Fruit fly (Drosophila melanogaster): ENCODE measurements around the gene wapl.

The wapl gene

DNA sequence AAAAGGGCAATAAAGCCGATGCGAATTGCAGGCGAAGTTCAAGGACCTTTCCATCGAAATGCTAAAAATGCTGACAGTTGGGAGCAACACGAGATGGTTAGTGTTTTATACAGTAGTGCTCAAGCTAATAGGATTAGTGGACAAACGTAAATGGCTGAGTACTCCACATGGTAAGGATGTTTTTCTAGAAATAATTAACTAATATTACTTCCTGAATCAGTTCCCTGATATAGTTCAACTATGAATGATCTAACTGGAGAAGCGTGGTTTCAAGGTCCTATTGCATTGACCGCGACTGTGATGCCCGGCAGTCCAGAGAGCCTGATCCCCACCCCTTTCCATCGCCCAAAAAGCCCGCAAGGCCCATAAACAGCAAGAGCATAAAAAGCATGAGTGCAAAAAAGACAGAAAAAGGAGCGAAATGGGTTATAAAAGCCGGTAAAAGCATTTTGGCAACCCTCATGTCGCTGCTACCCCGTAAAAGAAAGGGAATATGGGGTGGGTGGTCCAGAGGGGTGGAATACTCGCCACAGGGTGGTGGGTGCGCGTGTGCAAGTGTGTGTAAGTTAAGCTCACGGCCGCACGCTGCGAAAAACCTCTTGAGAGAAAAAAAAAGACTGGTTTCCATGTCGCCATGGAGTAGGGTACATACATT, 24.4 kb downstream of the wapl start:
- TF ChIP-seq EcR (GFP tag; optimal IDR thresholded peaks at IDR 0.05) (no peak), usp (GFP tag; optimal IDR thresholded peaks at IDR 0.05) (no peak), pan (optimal IDR thresholded peaks at IDR 0.05) (no peak), psq (optimal IDR thresholded peaks at IDR 0.05) (no peak), CG8478 (optimal IDR thresholded peaks at IDR 0.05) (no peak), Dll (optimal IDR thresholded peaks at IDR 0.05) (no peak)

DNA sequence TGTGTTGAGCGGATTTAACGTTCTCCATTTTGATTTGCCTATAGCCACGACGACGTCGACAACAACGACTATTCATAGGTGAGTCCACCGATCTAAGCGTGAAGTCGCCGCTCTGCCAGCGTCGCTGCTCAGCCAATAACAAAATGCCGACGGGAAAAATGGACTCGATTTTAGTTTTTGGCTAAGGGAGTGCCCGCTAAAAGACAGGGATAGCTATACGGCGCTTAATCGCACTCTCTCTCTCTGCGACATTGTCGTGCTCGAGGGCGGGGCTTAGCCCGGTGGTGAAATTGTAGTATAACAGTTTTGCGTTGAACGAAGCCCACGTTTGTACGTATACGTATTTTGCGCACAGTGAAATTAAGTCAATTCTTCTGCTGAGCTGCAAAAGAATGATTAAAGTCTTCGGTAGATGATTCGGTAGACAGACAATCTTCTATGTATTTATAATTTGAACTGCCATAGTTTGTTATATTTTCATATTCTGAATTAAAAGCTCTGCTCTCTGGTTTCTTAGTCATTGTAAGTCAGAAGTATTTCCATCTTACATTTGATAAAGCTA, 33.2 kb downstream of the wapl start:
- peak; percentile 10 for TF ChIP-seq CG8478 (optimal IDR thresholded peaks at IDR 0.05)
- no peak for TF ChIP-seq pan (optimal IDR thresholded peaks at IDR 0.05)
- no peak for TF ChIP-seq usp (GFP tag; optimal IDR thresholded peaks at IDR 0.05)
- TF ChIP-seq EcR (GFP tag; optimal IDR thresholded peaks at IDR 0.05) = no peak

DNA sequence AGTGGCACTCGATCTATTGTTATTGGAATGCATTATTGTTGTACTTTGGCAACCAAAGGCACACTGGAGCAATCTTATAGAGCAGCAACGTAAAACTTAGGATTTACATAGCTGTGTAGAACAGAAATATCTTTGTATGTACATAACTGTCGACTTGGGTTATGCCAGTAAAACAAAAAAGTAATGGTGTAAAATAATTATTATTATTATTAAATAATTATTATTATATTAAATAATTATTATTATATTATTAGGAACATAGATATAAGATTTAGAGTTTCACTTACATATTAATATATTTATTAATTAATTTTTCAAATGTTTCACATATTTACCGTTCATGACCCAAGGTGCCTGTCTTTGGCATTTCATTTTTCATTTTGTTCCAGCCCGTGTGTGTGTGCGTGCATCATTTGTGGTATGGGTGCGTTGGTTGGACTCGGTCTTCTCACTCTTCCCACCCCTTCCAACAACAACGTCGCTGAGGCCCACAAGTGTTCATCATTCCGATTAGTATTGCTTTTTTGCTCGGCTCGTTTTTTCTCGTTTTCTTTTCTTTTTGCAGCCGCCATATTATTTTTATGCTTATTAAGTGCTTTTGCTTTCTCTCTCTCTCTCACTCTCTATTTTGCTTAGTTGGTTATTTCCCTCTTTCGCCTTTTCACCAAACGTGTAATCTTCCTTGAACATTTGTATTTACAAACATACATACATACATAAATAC, 34.7 kb downstream of the wapl start:
- TF ChIP-seq usp (GFP tag; optimal IDR thresholded peaks at IDR 0.05) = no peak

DNA sequence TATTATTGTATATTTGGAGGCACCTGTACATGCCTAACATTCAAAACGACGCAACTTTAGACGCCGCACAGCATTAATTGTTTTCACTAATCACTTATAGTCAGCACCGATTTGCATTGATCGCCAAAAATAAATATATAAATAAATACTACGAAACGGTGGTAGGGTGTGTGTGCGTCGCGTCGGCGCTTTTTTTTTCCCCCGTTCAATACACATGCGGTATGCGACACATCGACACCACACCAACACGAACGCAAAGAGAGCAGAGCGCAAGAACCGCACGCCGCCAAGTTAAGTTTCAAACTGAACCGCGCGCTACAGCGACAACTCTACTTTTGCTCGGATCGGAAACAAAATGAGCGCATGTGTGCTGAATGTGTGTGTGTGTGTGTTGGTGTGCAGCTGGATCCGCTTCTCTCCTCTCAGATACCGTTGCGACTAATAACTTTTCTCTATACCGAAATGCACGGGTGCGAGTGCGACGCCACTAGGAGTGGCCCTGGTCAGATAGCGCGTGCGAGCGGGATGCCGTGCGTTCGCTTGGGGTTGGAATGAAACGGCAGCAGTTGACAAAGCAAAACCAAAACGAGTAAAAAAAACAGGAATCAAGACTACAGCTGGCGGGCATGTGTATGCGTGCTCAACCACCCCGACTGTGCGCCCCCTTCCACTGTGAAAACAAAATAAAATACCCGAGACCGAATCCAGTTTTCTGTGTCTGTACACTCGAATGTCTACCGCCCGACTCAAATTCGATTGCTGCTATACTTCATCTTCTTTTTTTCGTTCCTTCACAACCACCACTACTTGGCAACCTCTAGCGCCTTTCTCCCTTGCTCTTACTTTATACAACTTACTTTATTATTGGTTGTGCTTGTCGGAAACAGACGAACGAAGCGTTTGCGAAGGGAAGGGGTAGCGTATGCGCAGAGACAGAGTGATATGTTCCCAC, 35.5 kb downstream of the wapl start, which contains the start of gene ph-d:
Gene ph-d (minus strand): TSS at position 274 of the 952 bp plus-strand sequence.
- no peak for TF ChIP-seq psq (optimal IDR thresholded peaks at IDR 0.05)
- TF ChIP-seq pan (optimal IDR thresholded peaks at IDR 0.05) = no peak
- TF ChIP-seq Dll (optimal IDR thresholded peaks at IDR 0.05) = peak; percentile 18
- peak in 1 of 2 experiments; percentile 43 for TF ChIP-seq EcR (GFP tag; optimal IDR thresholded peaks at IDR 0.05)
- TF ChIP-seq usp (GFP tag; optimal IDR thresholded peaks at IDR 0.05) = no peak
- TF ChIP-seq CG8478 (optimal IDR thresholded peaks at IDR 0.05) = peak; percentile 94

DNA sequence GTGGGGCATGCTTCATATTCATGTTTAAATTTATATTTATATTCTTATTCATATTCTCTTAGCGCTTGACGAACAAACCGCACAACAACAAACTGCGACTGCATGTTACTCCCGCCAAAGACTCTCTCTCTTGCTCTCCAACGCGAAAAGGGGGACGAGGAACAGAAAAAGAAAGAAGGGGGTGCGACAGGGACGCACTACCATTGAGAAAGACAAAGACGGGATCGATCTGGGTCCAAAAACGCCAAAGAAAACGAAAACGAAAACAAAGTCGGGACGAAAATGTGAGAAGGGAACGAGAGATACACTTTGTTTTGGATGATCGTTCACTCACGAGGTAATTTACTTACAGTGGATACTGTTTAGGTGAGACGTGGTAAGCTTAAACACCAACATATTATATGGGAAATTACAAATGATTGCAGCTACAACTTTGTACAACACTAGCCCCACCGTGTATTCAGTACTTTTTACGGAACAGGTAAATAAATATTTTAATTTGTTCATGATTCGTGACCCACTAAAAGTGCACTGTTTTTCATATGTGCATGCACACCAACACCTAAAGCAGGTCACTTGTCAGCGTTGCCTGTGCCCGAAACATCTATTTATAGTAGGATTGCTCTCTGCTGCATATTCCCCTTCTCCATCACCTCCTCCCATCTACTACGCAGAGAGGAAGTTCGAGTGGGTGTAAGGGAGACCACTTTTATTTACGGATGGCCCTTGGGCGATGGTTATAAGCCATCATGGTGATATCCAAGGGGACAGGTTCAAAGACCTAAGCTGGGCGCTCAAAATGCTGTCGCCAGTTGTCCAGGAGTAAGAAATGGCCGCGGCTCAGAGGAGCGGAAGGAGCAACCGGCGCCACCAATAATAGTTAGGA, 36.8 kb downstream of the wapl start:
- no peak for TF ChIP-seq psq (optimal IDR thresholded peaks at IDR 0.05)
- no peak for TF ChIP-seq Dll (optimal IDR thresholded peaks at IDR 0.05)
- no peak for TF ChIP-seq pan (optimal IDR thresholded peaks at IDR 0.05)
- no peak for TF ChIP-seq EcR (GFP tag; optimal IDR thresholded peaks at IDR 0.05)
- no peak for TF ChIP-seq usp (GFP tag; optimal IDR thresholded peaks at IDR 0.05)
- no peak for TF ChIP-seq CG8478 (optimal IDR thresholded peaks at IDR 0.05)

DNA sequence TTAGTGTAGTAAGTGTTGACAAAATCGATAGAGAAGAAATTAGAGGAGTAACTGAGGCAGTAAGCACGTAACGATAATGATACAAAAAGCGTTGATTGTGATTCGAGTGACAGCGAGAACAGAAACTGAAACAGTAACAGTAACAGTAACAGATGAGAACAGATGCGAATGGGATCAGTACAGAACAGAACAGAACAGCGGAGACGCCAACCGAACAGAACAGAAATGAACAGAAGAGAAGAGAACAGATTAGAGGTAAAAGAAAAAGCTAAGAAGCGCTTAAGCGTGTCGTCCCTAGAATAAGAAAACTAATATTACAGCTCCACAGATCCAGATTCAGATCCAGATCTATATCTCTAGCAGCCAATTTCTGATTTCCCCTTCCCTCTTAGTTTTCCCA, 46.1 kb downstream of the wapl start:
- TF ChIP-seq Dll (optimal IDR thresholded peaks at IDR 0.05) (no peak), EcR (GFP tag; optimal IDR thresholded peaks at IDR 0.05) (no peak), pan (optimal IDR thresholded peaks at IDR 0.05) (no peak), usp (GFP tag; optimal IDR thresholded peaks at IDR 0.05) (no peak), CG8478 (optimal IDR thresholded peaks at IDR 0.05) (no peak), psq (optimal IDR thresholded peaks at IDR 0.05) (no peak)

DNA sequence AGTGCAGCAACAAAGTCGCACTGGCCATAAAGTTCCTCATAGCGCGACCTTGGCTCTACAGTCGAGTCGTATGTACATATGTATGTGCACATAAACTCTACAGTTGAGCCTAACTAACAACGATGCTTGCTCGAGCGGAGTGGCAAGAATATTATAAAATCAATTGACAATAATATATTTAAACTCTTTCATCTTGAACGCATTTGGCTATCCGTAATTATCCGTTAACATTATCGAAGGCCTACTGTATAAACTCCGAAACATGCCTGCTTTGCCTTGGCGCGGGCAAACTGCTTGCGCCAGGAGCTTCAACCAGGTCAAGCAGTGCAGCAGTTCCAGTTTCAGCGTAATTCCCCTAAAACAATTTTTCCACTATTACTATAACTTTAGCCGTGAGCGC, 50.1 kb downstream of the wapl start:
- TF ChIP-seq EcR (GFP tag; optimal IDR thresholded peaks at IDR 0.05) = no peak

DNA sequence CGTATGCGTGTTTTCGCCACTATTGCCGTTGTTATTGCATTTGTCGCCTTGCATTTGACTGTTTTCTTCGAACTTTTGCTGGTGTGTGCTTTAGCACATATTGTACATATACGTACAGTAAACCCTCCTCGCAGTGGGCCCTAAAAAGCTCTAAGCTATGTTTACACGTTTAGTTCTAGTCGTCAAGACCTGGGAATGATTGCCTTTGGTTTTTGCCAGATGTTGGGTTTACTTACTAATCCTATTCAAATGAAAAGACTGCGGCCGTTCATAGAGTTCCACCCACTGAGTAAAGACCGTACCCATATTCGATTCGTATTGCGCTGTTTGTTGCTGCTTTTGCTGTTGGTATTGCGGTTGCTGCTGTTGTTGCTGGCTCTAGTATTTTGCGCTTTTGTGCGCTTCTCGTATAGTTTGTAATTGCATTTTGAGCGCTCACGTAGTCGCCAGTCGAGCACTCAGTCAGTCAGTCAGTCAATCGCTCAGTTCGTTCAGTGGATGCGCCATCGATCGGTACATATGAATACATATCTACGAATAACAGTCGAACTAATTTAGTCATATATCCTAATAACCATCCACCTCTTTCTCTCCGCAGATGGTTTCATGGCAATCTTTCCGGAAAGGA, 50.9 kb downstream of the wapl start:
- TF ChIP-seq Dll (optimal IDR thresholded peaks at IDR 0.05) = no peak
- TF ChIP-seq pan (optimal IDR thresholded peaks at IDR 0.05) = no peak
- no peak for TF ChIP-seq CG8478 (optimal IDR thresholded peaks at IDR 0.05)
- no peak for TF ChIP-seq usp (GFP tag; optimal IDR thresholded peaks at IDR 0.05)
- TF ChIP-seq EcR (GFP tag; optimal IDR thresholded peaks at IDR 0.05) = no peak
- TF ChIP-seq psq (optimal IDR thresholded peaks at IDR 0.05) = no peak

DNA sequence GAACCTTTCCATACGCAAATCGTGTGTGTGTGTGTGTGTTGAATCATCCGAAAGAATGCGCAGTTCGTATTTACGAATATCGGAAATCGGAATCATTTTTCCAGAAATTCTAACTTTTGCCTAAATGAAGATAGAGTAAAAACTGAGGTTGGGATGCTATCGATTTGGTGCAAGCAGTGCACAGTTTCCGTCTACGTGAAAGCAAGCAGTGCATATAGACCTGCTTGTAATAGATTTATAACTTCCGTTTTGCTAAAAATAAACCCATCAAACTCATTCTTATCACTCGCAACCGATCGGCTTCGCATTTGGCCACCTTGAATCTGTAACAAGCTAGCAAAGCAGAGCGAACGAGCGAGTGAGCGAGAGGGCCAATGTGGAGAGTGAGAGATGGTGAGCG, 52.4 kb downstream of the wapl start:
- no peak for TF ChIP-seq usp (GFP tag; optimal IDR thresholded peaks at IDR 0.05)
- no peak for TF ChIP-seq pan (optimal IDR thresholded peaks at IDR 0.05)
- no peak for TF ChIP-seq Dll (optimal IDR thresholded peaks at IDR 0.05)
- TF ChIP-seq EcR (GFP tag; optimal IDR thresholded peaks at IDR 0.05) = no peak
- no peak for TF ChIP-seq CG8478 (optimal IDR thresholded peaks at IDR 0.05)
- no peak for TF ChIP-seq psq (optimal IDR thresholded peaks at IDR 0.05)

DNA sequence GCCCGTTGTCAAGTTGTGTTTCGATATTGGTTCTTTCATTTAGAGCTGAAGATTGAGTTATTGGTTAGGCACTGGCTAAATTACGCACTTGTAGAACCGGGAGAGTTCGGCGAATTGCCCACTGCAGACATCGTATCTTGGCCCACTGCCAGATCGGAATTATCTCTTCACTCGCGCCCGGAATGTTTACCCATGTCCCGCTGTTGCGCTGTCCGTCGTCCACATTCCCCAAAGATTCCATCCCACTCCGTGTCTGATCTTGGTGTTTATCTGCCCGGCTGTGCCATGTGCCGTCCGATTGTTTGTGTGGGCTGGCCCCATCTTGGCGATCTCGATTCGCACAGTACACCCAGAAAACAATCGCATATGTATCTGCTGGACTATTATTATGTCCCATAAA, 54.4 kb downstream of the wapl start:
- TF ChIP-seq EcR (GFP tag; optimal IDR thresholded peaks at IDR 0.05) = no peak
- TF ChIP-seq CG8478 (optimal IDR thresholded peaks at IDR 0.05) = no peak
- TF ChIP-seq pan (optimal IDR thresholded peaks at IDR 0.05) = no peak
- no peak for TF ChIP-seq usp (GFP tag; optimal IDR thresholded peaks at IDR 0.05)
- no peak for TF ChIP-seq Dll (optimal IDR thresholded peaks at IDR 0.05)
- no peak for TF ChIP-seq psq (optimal IDR thresholded peaks at IDR 0.05)

DNA sequence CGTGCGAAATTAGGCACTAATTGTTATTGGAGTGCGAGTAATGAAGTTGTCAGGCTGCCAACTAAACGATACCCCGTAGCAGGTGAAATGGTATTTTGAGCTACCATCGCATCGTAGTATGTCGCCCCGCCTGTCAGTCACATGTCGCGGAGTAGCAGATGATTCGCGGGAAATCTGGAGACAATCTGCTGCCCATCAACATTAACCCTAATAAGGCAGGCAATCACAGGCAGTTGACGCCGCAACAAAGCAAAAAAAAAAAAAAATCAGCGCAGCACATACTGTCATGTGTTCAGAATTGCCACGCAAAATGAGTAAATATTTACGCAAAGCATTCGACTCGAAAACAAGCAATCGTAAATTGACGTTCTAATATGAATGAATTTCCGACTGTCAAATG, 54.9 kb downstream of the wapl start:
- TF ChIP-seq psq (optimal IDR thresholded peaks at IDR 0.05) = no peak
- TF ChIP-seq CG8478 (optimal IDR thresholded peaks at IDR 0.05) = no peak
- TF ChIP-seq Dll (optimal IDR thresholded peaks at IDR 0.05) = no peak
- TF ChIP-seq usp (GFP tag; optimal IDR thresholded peaks at IDR 0.05) = no peak
- TF ChIP-seq EcR (GFP tag; optimal IDR thresholded peaks at IDR 0.05) = no peak
- TF ChIP-seq pan (optimal IDR thresholded peaks at IDR 0.05) = no peak

All from whole organism.